Worm (Caenorhabditis elegans) whole organism, midembryonic: ENCODE measurements around the gene nhr-68.

Experiments
- tab-1 ChIP-seq: fragments of 200-800 bp; sonication (Bioruptor generic); IDR thresholded peaks from 2 replicates; pipeline ENCODE4 v1.3.6; 2022; ENCODE audit warnings: missing genetic modification characterization, missing compliant biosample characterization
- ztf-29 ChIP-seq: fragments of 200-800 bp; sonication (Bioruptor generic); IDR thresholded peaks from 2 replicates; pipeline ENCODE4 v1.3.6; 2022; ENCODE audit warnings: missing genetic modification reagents, missing genetic modification characterization, missing compliant biosample characterization

ce11 chrV:11598807-11599206 is 25.6 kb downstream of the nhr-68 start, which contains the start of gene srx-84:
- TF ChIP-seq ztf-29 (GFP tag; lab: Robert Waterston, UW) (no peak), tab-1 (GFP tag; lab: Robert Waterston, UW) (no peak)
